Fruit fly (Drosophila melanogaster): ENCODE data around the gene mfas.

dm6 chr3R:11989996-11990395, 3.1 kb downstream of the mfas start:
- TF ChIP-seq CG8478 (optimal IDR thresholded peaks at IDR 0.05) (no peak), CTCF (optimal IDR thresholded peaks at IDR 0.05) (no peak)

All from S2 (cell line).